Fruit fly (Drosophila melanogaster): ENCODE results near the gene FucTA.

DNA sequence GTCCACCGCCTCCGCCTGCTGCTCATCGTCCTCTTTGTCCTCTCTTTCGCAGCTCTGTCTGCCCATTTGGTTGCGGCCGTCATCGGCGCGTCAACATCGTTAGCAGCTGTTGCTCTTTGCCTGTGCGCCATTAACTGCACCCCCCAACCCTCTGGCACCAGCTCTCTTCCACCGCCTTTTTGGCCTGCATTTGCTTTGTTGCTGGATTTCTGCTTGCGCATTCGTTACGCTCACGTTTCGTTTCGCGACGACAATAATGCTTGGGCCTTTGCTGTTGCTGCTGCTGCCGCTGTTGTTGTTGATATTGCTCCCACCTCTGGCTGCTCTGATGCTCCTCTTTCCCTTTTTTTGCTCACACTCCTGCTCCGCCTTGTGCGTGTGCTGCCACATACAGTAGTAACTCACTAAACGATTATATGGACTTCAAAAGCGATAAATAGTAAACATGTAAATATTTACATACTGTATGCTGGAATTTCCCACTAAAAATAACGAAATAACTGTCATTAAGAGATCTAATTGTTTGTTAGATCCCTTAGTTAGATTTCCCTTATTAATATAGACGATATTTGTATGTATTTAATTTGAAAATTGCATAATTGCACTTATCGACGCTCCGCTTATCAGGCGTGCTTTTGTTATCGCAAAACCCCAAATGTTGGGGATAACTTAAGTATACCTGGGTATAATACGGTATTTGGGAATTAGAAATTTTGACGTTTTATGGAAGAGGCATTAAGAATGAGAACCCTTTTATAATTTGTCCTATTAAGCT lies 45.1 kb upstream of the FucTA start:
- TF ChIP-seq CG8478 (optimal IDR thresholded peaks at IDR 0.05) (no peak), CTCF (optimal IDR thresholded peaks at IDR 0.05) (no peak)
